Fruit fly (Drosophila melanogaster): ENCODE measurements around the gene Hipk.

dm6 chr3L:505782-506408 is 37.0 kb upstream of the Hipk start:
- no peak for TF ChIP-seq CG8478 (optimal IDR thresholded peaks at IDR 0.05)
- peak; percentile 99 to 100 for TF ChIP-seq CTCF (optimal IDR thresholded peaks at IDR 0.05)
